Worm (Caenorhabditis elegans): Measurements from ENCODE around the gene ZC84.6.

Gene ZC84.6

ce11 chrIII:9152950-9153349 is 46.6 kb downstream of the ZC84.6 start:
- TF ChIP-seq sox-4 (tag; optimal IDR thresholded peaks at IDR 0.05) (no peak), rnt-1 (tag; optimal IDR thresholded peaks at IDR 0.05) (peak; percentile 46), efl-1 (optimal IDR thresholded peaks at IDR 0.05) (no peak), efl-1 (GFP tag; optimal IDR thresholded peaks at IDR 0.05 in 1 of 2) (peak; percentile 10 to 94), nhr-71 (tag; optimal IDR thresholded peaks at IDR 0.05) (peak; percentile 40), lin-14 (GFP tag; optimal IDR thresholded peaks at IDR 0.05) (peak; percentile 40), lsy-2 (tag; optimal IDR thresholded peaks at IDR 0.05) (peak in 1 of 2 experiments; percentile 42)

ce11 chrIII:9151782-9152181 is 47.7 kb downstream of the ZC84.6 start:
- no peak for TF ChIP-seq nhr-85 (tag)
- TF ChIP-seq lin-39 (tag; optimal IDR thresholded peaks at IDR 0.05) = peak; percentile 4
- TF ChIP-seq hlh-4 (tag; optimal IDR thresholded peaks at IDR 0.05) = no peak
- TF ChIP-seq F16B12.6 (tag; optimal IDR thresholded peaks at IDR 0.05) = no peak
- TF ChIP-seq nhr-11 (tag; optimal IDR thresholded peaks at IDR 0.05) = no peak
- no peak for TF ChIP-seq irx-1 (tag; optimal IDR thresholded peaks at IDR 0.05)
- peak; percentile 82 for TF ChIP-seq lin-14 (GFP tag; optimal IDR thresholded peaks at IDR 0.05)
- TF ChIP-seq nhr-77 (tag; optimal IDR thresholded peaks at IDR 0.05) = no peak
- TF ChIP-seq fkh-8 (tag; optimal IDR thresholded peaks at IDR 0.05) = no peak
- TF ChIP-seq dpl-1 (GFP tag; optimal IDR thresholded peaks at IDR 0.05) = peak in 1 of 3 experiments; percentile 2
- peak; percentile 6 to 52 for TF ChIP-seq lsy-2 (tag; optimal IDR thresholded peaks at IDR 0.05)
- TF ChIP-seq ceh-90 (tag; optimal IDR thresholded peaks at IDR 0.05) = no peak
- no peak for TF ChIP-seq nhr-47 (tag; optimal IDR thresholded peaks at IDR 0.05)
- TF ChIP-seq mep-1 (tag; optimal IDR thresholded peaks at IDR 0.05) = peak; percentile 40
- no peak for TF ChIP-seq egl-27 (tag; optimal IDR thresholded peaks at IDR 0.05)
- peak; percentile 25 for TF ChIP-seq nhr-20 (tag; optimal IDR thresholded peaks at IDR 0.05)
- peak; percentile 64 for TF ChIP-seq rnt-1 (tag; optimal IDR thresholded peaks at IDR 0.05)
- TF ChIP-seq pag-3 (tag; optimal IDR thresholded peaks at IDR 0.05; ENCODE audit: borderline replicate concordance, insufficient read depth) = peak; percentile 89
- peak; percentile 22; the same call in 1 of the 2 replicates for TF ChIP-seq nhr-19 (GFP tag; conservative IDR thresholded peaks at IDR 0.05)
- peak; percentile 1 for TF ChIP-seq fkh-4 (tag; optimal IDR thresholded peaks at IDR 0.05; ENCODE audit: borderline replicate concordance)
- peak in 1 of 2 experiments; percentile 16 for TF ChIP-seq mdl-1 (tag; optimal IDR thresholded peaks at IDR 0.05)
- peak; percentile 55 for TF ChIP-seq nhr-71 (tag; optimal IDR thresholded peaks at IDR 0.05)
- no peak for TF ChIP-seq tbx-2 (tag; optimal IDR thresholded peaks at IDR 0.05)
- no peak for TF ChIP-seq vab-15 (tag; optimal IDR thresholded peaks at IDR 0.05)
- TF ChIP-seq ztf-11 (tag; optimal IDR thresholded peaks at IDR 0.05) = no peak
- no peak for TF ChIP-seq aha-1 (tag; optimal IDR thresholded peaks at IDR 0.05)
- TF ChIP-seq C16A3.4 (tag; optimal IDR thresholded peaks at IDR 0.05) = peak; percentile 11
- peak; percentile 29 for TF ChIP-seq snu-23 (GFP tag; optimal IDR thresholded peaks at IDR 0.05)
- TF ChIP-seq unc-130 (tag; optimal IDR thresholded peaks at IDR 0.05) = no peak

ce11 chrIII:9149132-9149531 is 50.4 kb downstream of the ZC84.6 start:
- no peak for TF ChIP-seq ama-1 (optimal IDR thresholded peaks at IDR 0.05)
- no peak for TF ChIP-seq efl-3 (GFP tag; optimal IDR thresholded peaks at IDR 0.05)
- TF ChIP-seq snpc-4 (tag; optimal IDR thresholded peaks at IDR 0.05) = no peak
- TF ChIP-seq snu-23 (GFP tag; optimal IDR thresholded peaks at IDR 0.05) = no peak

- TF ChIP-seq fkh-8 (tag; optimal IDR thresholded peaks at IDR 0.05) = no peak
- no peak for TF ChIP-seq mep-1 (tag; optimal IDR thresholded peaks at IDR 0.05)
- TF ChIP-seq ets-5 (GFP tag; IDR thresholded peaks at IDR 0.05) = no peak
- no peak for TF ChIP-seq tlp-1 (tag; optimal IDR thresholded peaks at IDR 0.05)
- no peak for TF ChIP-seq nhr-11 (tag; optimal IDR thresholded peaks at IDR 0.05)
Observed at ce11 chrIII:9145765-9146164, 53.7 kb downstream of the ZC84.6 start, which contains the start of gene ZK512.8. ZK512.8 (plus strand) TSS chrIII:9146065.

All from whole organism, L1 larva.